Worm (Caenorhabditis elegans) whole organism, mixed stage, embryonic: ENCODE measurements around the gene T26G10.3.
A peak's percentile ranks its signal among the peaks of the same experiment; 100 is the strongest.
"Not testable (repeated sequence)": the region's sequence is repeated elsewhere in the genome, so short reads cannot be mapped to it uniquely, and the experiment has no call there.

ENCODE experiments used
- blmp-1 ChIP-seq: fragments of 150-350 bp; optimal IDR thresholded peaks from 2 replicates; lab custom pipeline; 2014; ENCODE audit warnings: missing biosample characterization, missing genetic modification characterization
- ceh-39 ChIP-seq: fragments of 150-350 bp; optimal IDR thresholded peaks from 2 replicates; lab custom pipeline; 2014; ENCODE audit warnings: missing biosample characterization, missing genetic modification characterization
- ceh-43 ChIP-seq: fragments of 200-800 bp; sonication (Bioruptor generic); optimal IDR thresholded peaks from 2 replicates; lab custom pipeline; 2018; ENCODE audit warnings: mild to moderate bottlenecking, missing genetic modification characterization, moderate library complexity, missing compliant biosample characterization
- ceh-83 ChIP-seq: fragments of 200-800 bp; sonication (Bioruptor generic); optimal IDR thresholded peaks from 2 replicates; lab custom pipeline; 2018; ENCODE audit warnings: mild to moderate bottlenecking, missing genetic modification characterization, missing compliant biosample characterization
- ces-1 ChIP-seq: fragments of 150-350 bp; optimal IDR thresholded peaks from 2 replicates; lab custom pipeline; 2014; ENCODE audit warnings: missing biosample characterization, missing genetic modification reagents, missing genetic modification characterization
- cnd-1 ChIP-seq: fragments of 200-800 bp; sonication (Bioruptor generic); optimal IDR thresholded peaks from 2 replicates; lab custom pipeline; 2018; ENCODE audit warnings: mild to moderate bottlenecking, missing genetic modification characterization, missing compliant biosample characterization
- elt-1 ChIP-seq: sonication (generic microtip); optimal IDR thresholded peaks from 2 replicates; lab custom pipeline; 2017; ENCODE audit warnings: missing genetic modification characterization, mild to moderate bottlenecking, missing compliant biosample characterization, antibody characterized with exemption, moderate library complexity, borderline replicate concordance; ENCODE audit not compliant: insufficient read depth
- elt-3 ChIP-seq: fragments of 150-350 bp; optimal IDR thresholded peaks from 2 replicates; lab custom pipeline; 2014; ENCODE audit warnings: missing biosample characterization, missing genetic modification characterization
- flh-1 ChIP-seq: fragments of 200-800 bp; sonication (Bioruptor generic); optimal IDR thresholded peaks from 2 replicates; lab custom pipeline; 2018; ENCODE audit warnings: mild to moderate bottlenecking, missing genetic modification characterization, moderate library complexity, missing compliant biosample characterization
- ham-2 ChIP-seq: fragments of 200-800 bp; sonication (Bioruptor generic); optimal IDR thresholded peaks from 2 replicates; lab custom pipeline; 2018; ENCODE audit warnings: mild to moderate bottlenecking, missing genetic modification characterization, missing compliant biosample characterization
- hlh-1 ChIP-seq: fragments of 150-350 bp; optimal IDR thresholded peaks from 2 replicates; lab custom pipeline; 2014; ENCODE audit warnings: missing biosample characterization, missing genetic modification reagents, missing genetic modification characterization
- lin-13 ChIP-seq: fragments of 150-350 bp; optimal IDR thresholded peaks from 2 replicates; lab custom pipeline; 2014; ENCODE audit warnings: missing biosample characterization, missing genetic modification characterization
- lin-32 ChIP-seq: fragments of 200-800 bp; sonication (Bioruptor generic); optimal IDR thresholded peaks from 2 replicates; lab custom pipeline; 2018; ENCODE audit warnings: mild to moderate bottlenecking, missing genetic modification characterization, missing compliant biosample characterization
- lsy-2 ChIP-seq: fragments of 150-350 bp; optimal IDR thresholded peaks from 2 replicates; lab custom pipeline; 2014; ENCODE audit warnings: missing biosample characterization, missing genetic modification characterization
- mab-5 ChIP-seq: fragments of 150-350 bp; optimal IDR thresholded peaks from 2 replicates; lab custom pipeline; 2014; ENCODE audit warnings: missing biosample characterization, missing genetic modification characterization
- mep-1 ChIP-seq: fragments of 150-350 bp; optimal IDR thresholded peaks from 2 replicates; lab custom pipeline; 2017; ENCODE audit warnings: missing biosample characterization, missing genetic modification reagents, missing genetic modification characterization, inconsistent platforms
- mls-2 ChIP-seq: sonication (generic microtip); optimal IDR thresholded peaks from 2 replicates; lab custom pipeline; 2016; ENCODE audit warnings: mild to moderate bottlenecking, missing genetic modification characterization, moderate library complexity, missing compliant biosample characterization
- nhr-12 ChIP-seq: fragments of 150-350 bp; optimal IDR thresholded peaks from 2 replicates; lab custom pipeline; 2014; ENCODE audit warnings: missing biosample characterization, missing genetic modification characterization
- nhr-2 ChIP-seq: fragments of 150-350 bp; optimal IDR thresholded peaks from 2 replicates; lab custom pipeline; 2014; ENCODE audit warnings: missing biosample characterization, missing genetic modification characterization
- nhr-237 ChIP-seq: fragments of 150-350 bp; optimal IDR thresholded peaks from 2 replicates; lab custom pipeline; 2014; ENCODE audit warnings: missing biosample characterization, missing genetic modification characterization
- nhr-76 ChIP-seq: sonication (generic microtip); optimal IDR thresholded peaks from 2 replicates; lab custom pipeline; 2017; ENCODE audit warnings: missing biosample characterization, missing genetic modification characterization
- pha-4 ChIP-seq: fragments of 150-350 bp; optimal IDR thresholded peaks from 2 replicates; lab custom pipeline; 2018; ENCODE audit warnings: missing biosample characterization, missing genetic modification reagents, missing genetic modification characterization
- sem-2 ChIP-seq: fragments of 200-800 bp; sonication (Bioruptor generic); optimal IDR thresholded peaks from 2 replicates; lab custom pipeline; 2018; ENCODE audit warnings: mild to moderate bottlenecking, missing genetic modification characterization, missing compliant biosample characterization
- tbx-8 ChIP-seq: fragments of 200-800 bp; sonication (Bioruptor generic); optimal IDR thresholded peaks from 2 replicates; lab custom pipeline; 2018; ENCODE audit warnings: mild to moderate bottlenecking, missing genetic modification characterization, moderate library complexity, missing compliant biosample characterization
- unc-120 ChIP-seq: sonication (generic microtip); optimal IDR thresholded peaks from 2 replicates; lab custom pipeline; 2017; ENCODE audit warnings: missing genetic modification characterization, missing compliant biosample characterization; ENCODE audit not compliant: poor library complexity, severe bottlenecking
- unc-39 ChIP-seq: fragments of 150-350 bp; optimal IDR thresholded peaks from 2 replicates; lab custom pipeline; 2014; ENCODE audit warnings: missing biosample characterization, missing genetic modification characterization
- unc-62 ChIP-seq: fragments of 150-350 bp; optimal IDR thresholded peaks from 2 replicates; lab custom pipeline; 2014; ENCODE audit warnings: missing biosample characterization, missing genetic modification reagents, missing genetic modification characterization

The T26G10.3 gene

DNA sequence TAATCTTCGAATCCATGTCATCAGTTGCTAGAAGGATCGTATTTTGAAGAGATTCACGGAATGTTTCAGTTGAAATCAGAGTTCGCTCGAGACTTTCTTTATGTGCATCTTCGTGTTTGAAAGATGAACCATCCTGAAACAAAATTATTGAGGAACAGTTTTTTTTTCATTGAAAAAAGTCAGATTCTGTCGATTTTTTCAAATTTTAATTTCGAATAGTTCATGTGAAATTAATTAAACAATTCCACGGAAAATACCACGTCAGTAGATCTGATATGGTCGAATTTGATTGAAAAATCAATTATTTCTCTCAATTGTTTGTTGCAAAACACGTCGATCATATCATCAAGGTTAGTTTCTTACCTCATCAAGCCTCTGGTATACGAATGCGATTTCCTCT lies 26.2 kb upstream of the T26G10.3 start, which contains the start of gene F54C8.1:
Gene F54C8.1, plus strand, starts transcription at position 301 of the 400 bp plus-strand sequence.
- no peak for TF ChIP-seq elt-1
- TF ChIP-seq lin-32 = no peak
- TF ChIP-seq ceh-43 = no peak
- no peak for TF ChIP-seq ham-2 (GFP tag; lab: Kevin White, UChicago)

DNA sequence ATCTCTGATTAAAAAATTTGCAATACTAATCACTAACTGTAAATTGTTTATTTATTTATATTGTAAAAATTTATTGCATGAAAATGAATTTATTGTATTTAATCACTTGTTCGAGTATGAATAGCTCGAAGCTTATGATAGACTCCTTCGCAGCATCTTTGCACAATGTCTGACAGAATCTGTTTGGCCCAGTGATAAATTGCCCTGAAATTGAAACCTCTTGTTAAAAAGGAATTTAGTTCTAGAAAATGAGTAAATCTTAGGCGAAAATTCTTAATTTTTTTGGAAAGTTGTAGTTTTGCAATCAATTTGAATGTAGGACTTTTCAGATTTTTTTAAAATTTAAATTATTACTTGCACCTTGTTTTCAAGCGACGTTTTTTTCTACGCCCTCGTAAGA lies 21.8 kb upstream of the T26G10.3 start:
- TF ChIP-seq unc-39 (no peak), nhr-237 (tag; lab: Kevin White, UChicago) (no peak), mab-5 (tag; lab: Kevin White, UChicago) (no peak), tbx-8 (no peak), ceh-83 (GFP tag; lab: Kevin White, UChicago) (no peak), lin-32 (no peak), lsy-2 (no peak), cnd-1 (tag; lab: Kevin White, UChicago) (no peak)

DNA sequence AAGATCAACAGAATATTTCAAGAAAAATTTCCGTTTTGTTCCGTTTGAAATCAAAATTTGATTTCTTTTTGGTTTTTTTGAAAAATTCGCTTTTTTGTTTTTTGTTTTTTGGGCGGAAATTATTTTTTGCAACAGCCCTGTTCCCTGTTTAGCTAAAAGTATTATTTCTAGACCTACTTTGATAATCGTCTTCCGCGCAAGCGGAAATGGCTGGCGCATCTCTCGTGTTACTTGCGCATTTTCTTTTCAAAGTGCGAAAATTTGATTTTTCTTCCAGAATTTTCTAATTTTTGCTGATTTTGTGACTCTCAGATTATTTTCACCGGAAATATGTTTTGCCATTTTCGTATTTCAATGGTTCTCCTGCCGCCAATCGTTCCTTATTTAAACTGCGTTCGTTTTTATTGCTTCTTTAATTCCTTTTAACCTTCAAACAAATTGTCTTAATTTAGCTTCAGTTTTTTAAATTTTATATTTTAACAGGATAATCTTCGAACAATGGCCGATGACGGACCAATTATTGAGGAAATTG lies 20.4 kb upstream of the T26G10.3 start, which contains the start of gene cpar-1:
Gene cpar-1, plus strand, starts transcription at position 482 of the 532 bp plus-strand sequence.
- TF ChIP-seq lin-13 (tag; lab: Kevin White, UChicago) (peak; percentile 14), nhr-76 (tag; lab: Kevin White, UChicago) (no peak)

DNA sequence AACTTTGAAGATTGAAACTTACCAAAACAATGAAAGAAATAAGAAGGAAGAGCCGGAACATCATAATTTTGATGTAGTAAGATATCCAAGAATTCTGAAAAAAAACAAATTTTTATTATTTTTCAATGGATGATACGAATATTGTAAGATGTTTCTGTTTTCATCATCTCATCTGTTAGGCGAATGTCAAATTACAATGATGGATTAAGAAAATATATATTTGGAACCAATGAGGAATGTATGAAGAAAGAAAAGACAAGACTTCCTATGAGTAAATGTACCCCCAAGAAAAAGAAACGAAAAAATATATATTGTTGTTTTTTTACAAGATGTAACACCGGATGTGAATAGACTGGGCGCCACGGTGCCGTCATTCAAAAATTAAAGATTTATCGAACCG lies 13.1 kb upstream of the T26G10.3 start, which contains the start of gene T26G10.5:
Gene T26G10.5, minus strand, starts transcription at position 101 of the 400 bp plus-strand sequence.
- TF ChIP-seq lin-13 (tag; lab: Kevin White, UChicago) = no peak
- TF ChIP-seq, all 35 proteins: peak for 0

DNA sequence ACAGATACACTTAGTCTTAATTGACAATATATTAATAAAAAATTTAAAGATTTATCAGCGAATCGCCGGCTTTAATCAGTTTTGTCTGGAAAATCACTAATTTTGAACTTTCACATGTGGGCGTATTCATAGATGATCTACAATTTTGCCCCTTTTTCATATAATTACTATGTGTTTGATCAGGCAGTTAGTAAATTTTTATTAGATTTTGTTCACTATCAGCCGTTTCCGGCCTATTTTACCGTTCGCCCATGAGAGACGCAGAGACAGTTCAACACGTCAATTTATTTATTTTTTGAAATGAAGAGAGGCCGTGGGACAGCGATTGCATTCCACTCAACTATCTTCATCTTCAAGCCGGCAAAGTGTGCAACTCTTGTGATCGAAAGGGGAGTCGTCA lies 7.0 kb upstream of the T26G10.3 start, which contains the start of gene T26G10.4:
Gene T26G10.4, plus strand, starts transcription at position 301 of the 400 bp plus-strand sequence.
- not testable (repeated sequence) for TF ChIP-seq mls-2, ceh-39, nhr-12 (tag; lab: Kevin White, UChicago)

DNA sequence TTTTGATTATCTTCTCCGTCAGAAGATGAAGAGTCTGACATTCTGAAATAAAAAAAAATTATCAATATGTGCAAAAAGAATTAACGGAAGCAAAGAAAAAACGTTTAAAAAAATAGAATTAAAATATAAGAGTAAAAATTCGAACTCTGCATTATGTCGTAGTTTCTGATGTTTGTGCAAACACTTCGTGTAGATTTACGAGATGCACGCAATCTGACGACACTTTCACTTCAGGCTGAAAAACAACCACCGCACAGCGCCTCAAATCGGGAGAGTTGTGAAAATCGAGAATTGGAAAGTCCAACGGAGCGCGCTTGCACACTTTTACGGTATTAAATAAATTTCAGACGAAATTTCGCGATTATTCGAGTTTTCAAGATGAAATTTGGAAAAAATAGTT lies 6.6 kb downstream of the T26G10.3 start, which contains the start of gene T26G10.1:
Gene T26G10.1, minus strand, starts transcription at position 42 of the 400 bp plus-strand sequence.
- TF ChIP-seq mls-2 (tag; lab: Kevin White, UChicago) (no peak), nhr-237 (tag; lab: Kevin White, UChicago) (peak; percentile 30), lsy-2 (peak; percentile 64), mep-1 (tag; lab: Kevin White, UChicago) (peak; percentile 49), pha-4 (tag; lab: Kevin White, UChicago) (peak; percentile 35), cnd-1 (tag; lab: Kevin White, UChicago) (no peak), blmp-1 (tag; lab: Kevin White, UChicago) (peak; percentile 43), elt-3 (no peak), ces-1 (GFP tag; lab: Kevin White, UChicago) (peak; percentile 66)

DNA sequence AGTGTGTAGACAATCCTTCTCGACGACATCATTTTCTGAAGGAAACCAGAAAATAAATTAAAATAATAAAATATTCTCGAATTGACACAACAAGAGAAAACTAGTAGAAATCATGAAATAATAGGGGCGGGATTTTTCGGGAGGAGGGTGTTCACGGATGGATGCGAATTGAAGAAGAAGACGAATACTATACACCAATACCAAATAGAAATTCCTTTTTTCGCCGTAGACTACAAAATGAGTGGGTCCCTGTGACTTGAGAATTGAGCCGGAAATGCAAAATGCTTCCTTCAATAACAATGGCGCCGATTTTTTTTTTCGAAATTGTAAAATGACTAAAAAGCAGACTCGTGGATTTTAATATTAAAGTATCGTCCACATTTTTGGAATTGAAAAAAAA lies 12.2 kb downstream of the T26G10.3 start, which contains the start of gene nlp-48:
Gene nlp-48, minus strand, starts transcription at position 101 of the 400 bp plus-strand sequence.
- TF ChIP-seq lsy-2 (no peak), unc-62 (GFP tag; lab: Kevin White, UChicago) (no peak), sem-2 (no peak), flh-1 (GFP tag; lab: Kevin White, UChicago) (no peak), elt-3 (no peak), hlh-1 (tag; lab: Kevin White, UChicago) (no peak), lin-32 (no peak), nhr-2 (no peak), unc-120 (tag; lab: Kevin White, UChicago) (no peak)
- TF ChIP-seq, all 35 proteins: peak for 0
